Fruit fly (Drosophila melanogaster) whole organism, embryonic: ENCODE results near the gene Targ2.

Experiments
- Blimp-1 ChIP-seq: fragments of 200-800 bp; sonication (Bioruptor generic); optimal IDR thresholded peaks from 3 replicates; lab custom pipeline; 2018; ENCODE audit warnings: missing biosample characterization, missing genetic modification characterization, mild to moderate bottlenecking, moderate library complexity, missing genetic modification reagents
- CG10366 ChIP-seq: fragments of 200-800 bp; sonication (Bioruptor generic); IDR thresholded peaks from 2 replicates; pipeline ENCODE4 v1.3.6; 2022; ENCODE audit warnings: missing biosample characterization, missing genetic modification characterization
- CG11247 ChIP-seq: fragments of 200-800 bp; sonication (Bioruptor generic); IDR thresholded peaks from 2 replicates; pipeline ENCODE4 v1.3.6; 2022; ENCODE audit warnings: missing biosample characterization, missing genetic modification characterization
- CG13894 ChIP-seq: fragments of 200-800 bp; sonication (Bioruptor generic); optimal IDR thresholded peaks from 3 replicates; lab custom pipeline; 2018; ENCODE audit warnings: missing biosample characterization, mild to moderate bottlenecking, missing genetic modification characterization, moderate library complexity
- CG14710 ChIP-seq: fragments of 200-800 bp; sonication (Bioruptor generic); optimal IDR thresholded peaks from 3 replicates; lab custom pipeline; 2019; ENCODE audit warnings: missing biosample characterization, mild to moderate bottlenecking, missing genetic modification characterization, moderate library complexity
- CG15514 ChIP-seq: fragments of 200-800 bp; sonication (Bioruptor generic); optimal IDR thresholded peaks from 3 replicates; lab custom pipeline; 2017; ENCODE audit warnings: missing biosample characterization, missing genetic modification characterization, mild to moderate bottlenecking, moderate library complexity, missing genetic modification reagents
- CG1647 ChIP-seq: fragments of 200-800 bp; sonication (Bioruptor generic); optimal IDR thresholded peaks from 3 replicates; lab custom pipeline; 2016; ENCODE audit warnings: missing biosample characterization, missing genetic modification characterization
- CG17385 ChIP-seq: fragments of 200-800 bp; sonication (Bioruptor generic); optimal IDR thresholded peaks from 3 replicates; lab custom pipeline; 2018; ENCODE audit warnings: missing biosample characterization, mild to moderate bottlenecking, missing genetic modification characterization
- CG18599 ChIP-seq: fragments of 200-800 bp; sonication (Bioruptor generic); optimal IDR thresholded peaks from 3 replicates; lab custom pipeline; 2017; ENCODE audit warnings: missing biosample characterization, missing genetic modification characterization, mild to moderate bottlenecking, moderate library complexity, missing genetic modification reagents
- CG2199 ChIP-seq: fragments of 200-800 bp; sonication (Bioruptor generic); IDR thresholded peaks from 3 replicates; pipeline ENCODE4 v1.3.6; 2022; ENCODE audit warnings: missing biosample characterization, missing genetic modification characterization
- CG2202 ChIP-seq: fragments of 200-800 bp; sonication (Bioruptor generic); optimal IDR thresholded peaks from 2 replicates; lab custom pipeline; 2018; ENCODE audit warnings: missing biosample characterization, mild to moderate bottlenecking, missing genetic modification characterization
- CG32767 ChIP-seq: fragments of 200-800 bp; sonication (Bioruptor generic); IDR thresholded peaks from 2 replicates; pipeline ENCODE4 v1.3.6; 2022; ENCODE audit warnings: missing biosample characterization, missing genetic modification characterization
- CG4617 ChIP-seq: fragments of 200-800 bp; sonication (Bioruptor generic); optimal IDR thresholded peaks from 3 replicates; lab custom pipeline; 2016; ENCODE audit warnings: missing biosample characterization, missing genetic modification characterization, borderline replicate concordance
- CG4707 ChIP-seq: fragments of 200-800 bp; sonication (Bioruptor generic); optimal IDR thresholded peaks from 2 replicates; lab custom pipeline; 2018; ENCODE audit warnings: missing biosample characterization, mild to moderate bottlenecking, missing genetic modification characterization, moderate library complexity
- CG5953 ChIP-seq: fragments of 200-800 bp; sonication (Bioruptor generic); IDR thresholded peaks from 2 replicates; pipeline ENCODE4 v1.3.6; 2022; ENCODE audit warnings: missing biosample characterization, missing genetic modification characterization
- CG6175 ChIP-seq: fragments of 200-800 bp; sonication (Bioruptor generic); IDR thresholded peaks from 3 replicates; pipeline ENCODE4 v1.3.6; 2022; ENCODE audit warnings: missing biosample characterization, missing genetic modification characterization
- CG6765 ChIP-seq: fragments of 200-800 bp; sonication (Bioruptor generic); optimal IDR thresholded peaks from 3 replicates; lab custom pipeline; 2017; ENCODE audit warnings: missing biosample characterization, mild to moderate bottlenecking, missing genetic modification characterization
- CG8924 ChIP-seq: fragments of 200-800 bp; optimal IDR thresholded peaks from 3 replicates; lab custom pipeline; 2019; ENCODE audit warnings: missing biosample characterization, mild to moderate bottlenecking, missing genetic modification characterization, moderate library complexity
- D19B ChIP-seq: fragments of 200-800 bp; sonication (Bioruptor generic); optimal IDR thresholded peaks from 2 replicates; lab custom pipeline; 2017; ENCODE audit warnings: missing biosample characterization, mild to moderate bottlenecking, missing genetic modification characterization
- Deaf1 ChIP-seq: fragments of 200-800 bp; optimal IDR thresholded peaks from 3 replicates; lab custom pipeline; 2019; ENCODE audit warnings: missing biosample characterization, mild to moderate bottlenecking, missing genetic modification characterization, moderate library complexity
- E2f2 ChIP-seq: fragments of 200-800 bp; sonication (Bioruptor generic); IDR thresholded peaks from 2 replicates; pipeline ENCODE4 v1.3.6; 2022; ENCODE audit warnings: missing biosample characterization, missing genetic modification characterization
- ERR ChIP-seq: fragments of 200-800 bp; sonication (Bioruptor generic); optimal IDR thresholded peaks from 2 replicates; lab custom pipeline; 2016; ENCODE audit warnings: missing biosample characterization, missing genetic modification characterization
- Elba2 ChIP-seq: fragments of 200-800 bp; sonication (Bioruptor generic); optimal IDR thresholded peaks from 3 replicates; lab custom pipeline; 2016; ENCODE audit warnings: missing biosample characterization, missing genetic modification characterization
- Hr39 ChIP-seq: fragments of >200 bp; optimal IDR thresholded peaks from 2 replicates; lab custom pipeline; 2017
- Jarid2 ChIP-seq: fragments of 200-800 bp; sonication (Bioruptor generic); optimal IDR thresholded peaks from 3 replicates; lab custom pipeline; 2017; ENCODE audit warnings: mild to moderate bottlenecking, missing biosample characterization, missing genetic modification reagents, missing genetic modification characterization
- Lhr ChIP-seq: fragments of 200-800 bp; sonication (Bioruptor generic); optimal IDR thresholded peaks from 3 replicates; lab custom pipeline; 2017; ENCODE audit warnings: mild to moderate bottlenecking, missing biosample characterization, missing genetic modification reagents, missing genetic modification characterization
- Mad ChIP-seq: fragments of 200-800 bp; sonication (Bioruptor generic); optimal IDR thresholded peaks from 2 replicates; lab custom pipeline; 2016; ENCODE audit warnings: missing biosample characterization, missing genetic modification characterization
- Med ChIP-seq: fragments of 200-800 bp; sonication (Bioruptor generic); peaks from one replicate; lab custom pipeline; 2016; ENCODE audit warnings: missing biosample characterization, missing genetic modification characterization, mild to moderate bottlenecking, inconsistent platforms, moderate library complexity
- NC2β ChIP-seq: fragments of 200-800 bp; sonication (Bioruptor generic); optimal IDR thresholded peaks from 2 replicates; lab custom pipeline; 2016; ENCODE audit warnings: missing biosample characterization, missing genetic modification characterization
- Rfx ChIP-seq: fragments of 200-800 bp; sonication (Bioruptor generic); IDR thresholded peaks from 2 replicates; pipeline ENCODE4 v1.3.6; 2022; ENCODE audit warnings: missing biosample characterization, missing genetic modification characterization
- Trl ChIP-seq, 3 experiments: fragments of >200 bp in 2 of 3; fragments of 200-800 bp in 1 of 3; sonication (Bioruptor generic) in 1 of 3; optimal IDR thresholded peaks; 2 replicates in 1 of 3; 3 replicates in 2 of 3; lab custom pipeline; 2016 to 2017; ENCODE audit warnings: missing biosample characterization in 1 of 3, missing genetic modification characterization in 1 of 3
- ap ChIP-seq: fragments of 200-800 bp; sonication (Bioruptor generic); IDR thresholded peaks from 2 replicates; pipeline ENCODE4 v1.3.6; 2022; ENCODE audit warnings: missing biosample characterization, missing genetic modification characterization
- danr ChIP-seq: fragments of 200-800 bp; sonication (Bioruptor generic); IDR thresholded peaks from 2 replicates; pipeline ENCODE4 v1.3.6; 2022; ENCODE audit warnings: missing biosample characterization, missing genetic modification characterization
- dati ChIP-seq: fragments of 200-800 bp; sonication (Bioruptor generic); IDR thresholded peaks from 2 replicates; pipeline ENCODE4 v1.3.6; 2022; ENCODE audit warnings: missing biosample characterization, missing genetic modification characterization
- dimm ChIP-seq: fragments of 200-800 bp; sonication (Bioruptor generic); IDR thresholded peaks from 2 replicates; pipeline ENCODE4 v1.3.6; 2022; ENCODE audit warnings: missing biosample characterization, missing genetic modification characterization
- dysf ChIP-seq: fragments of 200-800 bp; sonication (Bioruptor generic); IDR thresholded peaks from 3 replicates; pipeline ENCODE4 v1.3.6; 2022; ENCODE audit warnings: missing biosample characterization, missing genetic modification characterization
- ems ChIP-seq: fragments of 200-800 bp; sonication (Bioruptor generic); optimal IDR thresholded peaks from 3 replicates; lab custom pipeline; 2016; ENCODE audit warnings: missing biosample characterization, missing genetic modification characterization
- gce ChIP-seq: fragments of 200-800 bp; sonication (Bioruptor generic); IDR thresholded peaks from 3 replicates; pipeline ENCODE4 v1.3.6; 2022; ENCODE audit warnings: missing biosample characterization, missing genetic modification characterization
- grn ChIP-seq: fragments of 200-800 bp; sonication (Bioruptor generic); optimal IDR thresholded peaks from 3 replicates; lab custom pipeline; 2017; ENCODE audit warnings: missing biosample characterization, missing genetic modification characterization
- insv ChIP-seq, 2 experiments: fragments of 200-800 bp; sonication (Bioruptor generic); optimal IDR thresholded peaks; 3 replicates each; lab custom pipeline; 2016 to 2018; ENCODE audit warnings: missing biosample characterization in 2 of 2, missing genetic modification characterization in 2 of 2
- klu ChIP-seq: fragments of 200-800 bp; sonication (Bioruptor generic); IDR thresholded peaks from 2 replicates; pipeline ENCODE4 v1.3.6; 2022; ENCODE audit warnings: missing biosample characterization, missing genetic modification characterization
- lmd ChIP-seq: fragments of 200-800 bp; sonication (Bioruptor generic); IDR thresholded peaks from 2 replicates; pipeline ENCODE4 v1.3.6; 2022; ENCODE audit warnings: missing biosample characterization, missing genetic modification characterization
- nmo ChIP-seq: fragments of 200-800 bp; sonication (Bioruptor generic); optimal IDR thresholded peaks from 2 replicates; lab custom pipeline; 2018; ENCODE audit warnings: missing biosample characterization, mild to moderate bottlenecking, missing genetic modification characterization, moderate library complexity
- onecut ChIP-seq: fragments of 200-800 bp; sonication (Bioruptor generic); IDR thresholded peaks from 2 replicates; pipeline ENCODE4 v1.3.6; 2022; ENCODE audit warnings: missing biosample characterization, missing genetic modification characterization
- pfk ChIP-seq: fragments of 200-800 bp; sonication (Bioruptor generic); optimal IDR thresholded peaks from 2 replicates; lab custom pipeline; 2018; ENCODE audit warnings: missing biosample characterization, mild to moderate bottlenecking, missing genetic modification characterization, moderate library complexity
- prd ChIP-seq, 3 experiments: fragments of >200 bp in 2 of 3; fragments of 200-800 bp in 1 of 3; sonication (Bioruptor generic) in 1 of 3; optimal IDR thresholded peaks in 2 of 3; IDR thresholded peaks in 1 of 3; 2 replicates in 2 of 3; 3 replicates in 1 of 3; pipeline versions ENCODE4 v1.3.6 to Lab custom; 2017 to 2022; ENCODE audit warnings: missing biosample characterization in 1 of 3, missing genetic modification characterization in 1 of 3
- pzg ChIP-seq: fragments of 200-800 bp; sonication (Bioruptor generic); optimal IDR thresholded peaks from 3 replicates; lab custom pipeline; 2018; ENCODE audit warnings: missing biosample characterization, mild to moderate bottlenecking, missing genetic modification characterization, moderate library complexity
- schlank ChIP-seq: fragments of 200-800 bp; sonication (Bioruptor generic); optimal IDR thresholded peaks from 2 replicates; lab custom pipeline; 2018; ENCODE audit warnings: missing biosample characterization, mild to moderate bottlenecking, missing genetic modification characterization
- scrt ChIP-seq: fragments of 200-800 bp; sonication (Bioruptor generic); optimal IDR thresholded peaks from 2 replicates; lab custom pipeline; 2018; ENCODE audit warnings: missing biosample characterization, mild to moderate bottlenecking, missing genetic modification characterization, moderate library complexity
- sr ChIP-seq: fragments of 200-800 bp; sonication (Bioruptor generic); IDR thresholded peaks from 3 replicates; pipeline ENCODE4 v1.3.6; 2022; ENCODE audit warnings: missing biosample characterization, missing genetic modification characterization
- tup ChIP-seq: fragments of 200-800 bp; sonication (Bioruptor generic); optimal IDR thresholded peaks from 2 replicates; lab custom pipeline; 2016; ENCODE audit warnings: missing biosample characterization, mild to moderate bottlenecking, missing genetic modification characterization, moderate library complexity
- yki ChIP-seq: fragments of >200 bp; optimal IDR thresholded peaks from 3 replicates; lab custom pipeline; 2018

Targ2 gene

DNA sequence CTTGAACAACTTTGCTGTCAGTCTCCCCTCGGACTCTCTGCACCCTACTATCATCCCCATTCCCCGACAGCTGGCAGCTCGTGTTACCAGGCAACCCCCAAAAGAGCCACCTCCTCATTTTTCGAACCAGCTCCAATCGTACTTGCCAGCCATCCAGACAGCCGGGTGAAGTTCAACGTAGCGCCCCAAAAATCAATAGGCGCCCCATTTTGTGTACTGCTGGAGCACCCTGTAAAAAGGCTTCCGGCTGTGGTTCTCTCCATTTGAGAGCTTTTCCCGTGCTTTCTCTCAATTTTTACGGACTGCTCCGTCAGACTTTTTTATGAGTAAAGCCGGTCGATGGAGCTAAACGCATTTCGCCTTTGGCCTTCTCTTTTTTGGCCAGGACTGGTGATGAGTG is 17.4 kb downstream of the Targ2 start:
- no peak for TF ChIP-seq dysf
- no peak for TF ChIP-seq NC2β (GFP tag; lab: Kevin White, UChicago)
- no peak for TF ChIP-seq CG17385
- TF ChIP-seq ap (GFP tag; lab: Robert Waterston, UW) = no peak
- TF ChIP-seq klu (GFP tag; lab: Robert Waterston, UW) = no peak
- TF ChIP-seq dati (GFP tag; lab: Robert Waterston, UW) = no peak
- no peak for TF ChIP-seq E2f2 (GFP tag; lab: Robert Waterston, UW)
- no peak for TF ChIP-seq insv (GFP tag; optimal IDR thresholded peaks at IDR 0.05; lab: Kevin White, UChicago)
- no peak for TF ChIP-seq D19B (GFP tag; lab: Kevin White, UChicago)
- peak; percentile 33; the same call in 1 of the 2 replicates for TF ChIP-seq CG10366 (GFP tag; lab: Robert Waterston, UW)
- TF ChIP-seq CG15514 = peak; percentile 97
- no peak for TF ChIP-seq CG5953
- TF ChIP-seq lmd (GFP tag; lab: Robert Waterston, UW) = no peak
- TF ChIP-seq CG14710 (tag; lab: Kevin White, UChicago) = no peak
- no peak for TF ChIP-seq CG11247
- peak; percentile 62 for TF ChIP-seq scrt (GFP tag; lab: Kevin White, UChicago)
- TF ChIP-seq Lhr = no peak
- no peak for TF ChIP-seq CG2199 (GFP tag; lab: Robert Waterston, UW)
- peak in 1 of 2 experiments; percentile 27 for TF ChIP-seq Trl (optimal IDR thresholded peaks at IDR 0.05; lab: Kevin White, UChicago)
- TF ChIP-seq Trl (GFP tag; optimal IDR thresholded peaks at IDR 0.05; lab: Kevin White, UChicago) = no peak
- TF ChIP-seq Rfx (GFP tag; lab: Robert Waterston, UW) = peak; percentile 28; the same call in 1 of the 2 replicates
- TF ChIP-seq CG4707 (GFP tag; lab: Kevin White, UChicago) = no peak
- TF ChIP-seq Elba2 (GFP tag; lab: Kevin White, UChicago) = no peak
- peak; percentile 13 for TF ChIP-seq Deaf1
- TF ChIP-seq ERR (GFP tag; lab: Kevin White, UChicago) = no peak
- TF ChIP-seq Hr39 (lab: Kevin White, UChicago) = no peak
- no peak for TF ChIP-seq gce
- TF ChIP-seq dimm (GFP tag; lab: Robert Waterston, UW) = no peak
- peak; percentile 13 for TF ChIP-seq CG6765
- TF ChIP-seq onecut (GFP tag; lab: Robert Waterston, UW) = peak; percentile 97
- TF ChIP-seq CG18599 (GFP tag; lab: Kevin White, UChicago) = peak; percentile 3
- no peak for TF ChIP-seq Blimp-1 (GFP tag; lab: Kevin White, UChicago)
- TF ChIP-seq Jarid2 (GFP tag; lab: Kevin White, UChicago) = no peak
- no peak for TF ChIP-seq CG32767 (GFP tag; lab: Robert Waterston, UW)
- TF ChIP-seq grn (GFP tag; lab: Kevin White, UChicago) = no peak
- TF ChIP-seq CG6175 (GFP tag; lab: Robert Waterston, UW) = no peak
- TF ChIP-seq tup (GFP tag; lab: Kevin White, UChicago) = no peak
- TF ChIP-seq pzg (GFP tag; lab: Kevin White, UChicago) = no peak
- TF ChIP-seq danr (GFP tag; lab: Robert Waterston, UW) = no peak
- TF ChIP-seq CG1647 (GFP tag; lab: Kevin White, UChicago) = no peak
- TF ChIP-seq Mad (GFP tag; lab: Kevin White, UChicago) = no peak
- no peak for TF ChIP-seq yki (lab: Kevin White, UChicago)
- no peak for TF ChIP-seq pfk (GFP tag; lab: Kevin White, UChicago)
- TF ChIP-seq ems = no peak
- no peak for TF ChIP-seq CG2202 (tag; lab: Kevin White, UChicago)
- TF ChIP-seq nmo (GFP tag; lab: Kevin White, UChicago) = no peak
- TF ChIP-seq schlank (tag; lab: Kevin White, UChicago) = no peak
- TF ChIP-seq CG13894 (tag; lab: Kevin White, UChicago) = peak; percentile 25
- TF ChIP-seq CG4617 (GFP tag; lab: Kevin White, UChicago) = no peak
- TF ChIP-seq CG8924 (tag; lab: Kevin White, UChicago) = no peak
- peak; percentile 57 for TF ChIP-seq Med (GFP tag; lab: Kevin White, UChicago)
- no peak for TF ChIP-seq prd (optimal IDR thresholded peaks at IDR 0.05; lab: Kevin White, UChicago)
- no peak for TF ChIP-seq prd (GFP tag; IDR thresholded peaks at IDR 0.05; lab: Robert Waterston, UW)
- no peak for TF ChIP-seq sr (GFP tag; lab: Robert Waterston, UW)
